Worm (Caenorhabditis elegans) whole organism, L3 larva: ENCODE data around the gene C50C3.1.

Experiments used
- R02D3.7 ChIP-seq: fragments of 150-350 bp; optimal IDR thresholded peaks from 2 replicates; lab custom pipeline; 2014; ENCODE audit warnings: missing biosample characterization, missing genetic modification characterization
- ZK546.5 ChIP-seq: sonication (generic microtip); optimal IDR thresholded peaks from 2 replicates; lab custom pipeline; 2017; ENCODE audit warnings: missing biosample characterization, missing genetic modification characterization
- ama-1 ChIP-seq: fragments of 150-350 bp; optimal IDR thresholded peaks from 2 replicates; lab custom pipeline; 2018
- ceh-16 ChIP-seq: sonication (generic microtip); optimal IDR thresholded peaks from 2 replicates; lab custom pipeline; 2017; ENCODE audit warnings: missing biosample characterization, missing genetic modification characterization
- ceh-28 ChIP-seq: fragments of 150-350 bp; optimal IDR thresholded peaks from 2 replicates; lab custom pipeline; 2014; ENCODE audit warnings: missing biosample characterization, missing genetic modification reagents, missing genetic modification characterization
- ceh-82 ChIP-seq: fragments of 150-350 bp; optimal IDR thresholded peaks from 2 replicates; lab custom pipeline; 2014; ENCODE audit warnings: missing biosample characterization, missing genetic modification characterization
- ceh-9 ChIP-seq: sonication (generic microtip); optimal IDR thresholded peaks from 2 replicates; lab custom pipeline; 2018; ENCODE audit warnings: missing biosample characterization, missing genetic modification characterization
- egl-27 ChIP-seq: sonication (generic microtip); optimal IDR thresholded peaks from 4 replicates; lab custom pipeline; 2017; ENCODE audit warnings: missing biosample characterization, missing genetic modification reagents, missing genetic modification characterization
- egl-5 ChIP-seq: fragments of 150-350 bp; optimal IDR thresholded peaks from 2 replicates; lab custom pipeline; 2017; ENCODE audit warnings: missing biosample characterization, missing genetic modification reagents, missing genetic modification characterization, inconsistent platforms
- elt-1 ChIP-seq: fragments of 150-350 bp; optimal IDR thresholded peaks from 2 replicates; lab custom pipeline; 2014; ENCODE audit warnings: missing biosample characterization, missing genetic modification characterization
- elt-2 ChIP-seq: sonication (generic microtip); optimal IDR thresholded peaks from 2 replicates; lab custom pipeline; 2016; ENCODE audit warnings: missing genetic modification reagents, mild to moderate bottlenecking, missing genetic modification characterization, missing compliant biosample characterization
- elt-3 ChIP-seq, 3 experiments: fragments of 150-350 bp in 1 of 3; sonication (generic microtip) in 2 of 3; optimal IDR thresholded peaks; 2 replicates in 2 of 3; 4 replicates in 1 of 3; lab custom pipeline; 2014 to 2017; ENCODE audit warnings: missing biosample characterization in 3 of 3, missing genetic modification characterization in 3 of 3
- fkh-10 ChIP-seq: sonication (generic microtip); optimal IDR thresholded peaks from 2 replicates; lab custom pipeline; 2017; ENCODE audit warnings: missing biosample characterization, missing genetic modification reagents, missing genetic modification characterization
- fkh-2 ChIP-seq: fragments of 150-350 bp; optimal IDR thresholded peaks from 2 replicates; lab custom pipeline; 2014; ENCODE audit warnings: missing biosample characterization, missing genetic modification reagents, missing genetic modification characterization
- hmg-11 ChIP-seq: sonication (generic microtip); optimal IDR thresholded peaks from 2 replicates; lab custom pipeline; 2016; ENCODE audit warnings: missing genetic modification characterization, missing compliant biosample characterization
- jun-1 ChIP-seq: fragments of 150-350 bp; optimal IDR thresholded peaks from 2 replicates; lab custom pipeline; 2014; ENCODE audit warnings: missing biosample characterization, missing genetic modification reagents, missing genetic modification characterization
- lin-15B ChIP-seq: fragments of 150-350 bp; optimal IDR thresholded peaks from 2 replicates; lab custom pipeline; 2014; ENCODE audit warnings: missing biosample characterization, missing genetic modification characterization
- lin-39 ChIP-seq: fragments of 150-350 bp; optimal IDR thresholded peaks from 2 replicates; lab custom pipeline; 2018; ENCODE audit warnings: missing biosample characterization, missing genetic modification reagents, missing genetic modification characterization
- lsy-12 ChIP-seq: sonication (generic microtip); optimal IDR thresholded peaks from 2 replicates; lab custom pipeline; 2016; ENCODE audit warnings: mild to moderate bottlenecking, missing genetic modification characterization, missing compliant biosample characterization
- mdl-1 ChIP-seq: fragments of 150-350 bp; optimal IDR thresholded peaks from 2 replicates; lab custom pipeline; 2014; ENCODE audit warnings: missing biosample characterization, missing genetic modification characterization
- mml-1 ChIP-seq: fragments of 150-350 bp; sonication (generic microtip); optimal IDR thresholded peaks from 3 replicates; lab custom pipeline; 2014; ENCODE audit warnings: missing biosample characterization, missing genetic modification characterization
- nfya-1 ChIP-seq: sonication (generic microtip); optimal IDR thresholded peaks from 2 replicates; lab custom pipeline; 2017; ENCODE audit warnings: missing genetic modification characterization, mild to moderate bottlenecking, missing compliant biosample characterization, antibody characterized with exemption, moderate library complexity; ENCODE audit not compliant: insufficient read depth
- nhr-11 ChIP-seq: fragments of 150-350 bp; optimal IDR thresholded peaks from 2 replicates; lab custom pipeline; 2014; ENCODE audit warnings: missing biosample characterization, missing genetic modification characterization
- nhr-12 ChIP-seq: fragments of 150-350 bp; optimal IDR thresholded peaks from 2 replicates; lab custom pipeline; 2014; ENCODE audit warnings: missing biosample characterization, missing genetic modification characterization
- nhr-237 ChIP-seq: fragments of 150-350 bp; optimal IDR thresholded peaks from 2 replicates; lab custom pipeline; 2014; ENCODE audit warnings: missing biosample characterization, missing genetic modification characterization
- nhr-25 ChIP-seq: sonication (generic microtip); optimal IDR thresholded peaks from 2 replicates; lab custom pipeline; 2017; ENCODE audit warnings: missing biosample characterization, missing genetic modification characterization
- nhr-43 ChIP-seq: sonication (generic microtip); optimal IDR thresholded peaks from 2 replicates; lab custom pipeline; 2016; ENCODE audit warnings: mild to moderate bottlenecking, missing genetic modification characterization, missing compliant biosample characterization; ENCODE audit not compliant: poor library complexity, severe bottlenecking
- nhr-67 ChIP-seq: fragments of 150-350 bp; optimal IDR thresholded peaks from 2 replicates; lab custom pipeline; 2014; ENCODE audit warnings: missing biosample characterization, missing genetic modification characterization
- nhr-76 ChIP-seq: fragments of 150-350 bp; sonication (generic microtip); optimal IDR thresholded peaks from 5 replicates; lab custom pipeline; 2014; ENCODE audit warnings: missing biosample characterization, missing genetic modification characterization
- pha-4 ChIP-seq: fragments of 150-350 bp; optimal IDR thresholded peaks from 2 replicates; lab custom pipeline; 2014; ENCODE audit warnings: missing biosample characterization, missing genetic modification reagents, missing genetic modification characterization
- pqm-1 ChIP-seq: fragments of 150-350 bp; optimal IDR thresholded peaks from 2 replicates; lab custom pipeline; 2017; ENCODE audit warnings: missing biosample characterization, missing genetic modification characterization, inconsistent platforms
- sea-2 ChIP-seq: fragments of 150-350 bp; sonication (generic microtip); optimal IDR thresholded peaks from 4 replicates; lab custom pipeline; 2014; ENCODE audit warnings: missing biosample characterization, missing genetic modification reagents, missing genetic modification characterization
- skn-1 ChIP-seq: fragments of 150-350 bp; optimal IDR thresholded peaks from 2 replicates; lab custom pipeline; 2014; ENCODE audit warnings: missing biosample characterization, missing genetic modification characterization
- snpc-4 ChIP-seq: fragments of 150-350 bp; optimal IDR thresholded peaks from 2 replicates; lab custom pipeline; 2014; ENCODE audit warnings: missing biosample characterization, missing genetic modification characterization
- tbx-2 ChIP-seq: sonication (generic microtip); optimal IDR thresholded peaks from 2 replicates; lab custom pipeline; 2016; ENCODE audit warnings: mild to moderate bottlenecking, missing genetic modification characterization, missing compliant biosample characterization
- unc-39 ChIP-seq: sonication (generic microtip); optimal IDR thresholded peaks from 4 replicates; lab custom pipeline; 2017; ENCODE audit warnings: missing biosample characterization, missing genetic modification characterization
- unc-62 ChIP-seq: fragments of 150-350 bp; sonication (generic microtip); optimal IDR thresholded peaks from 4 replicates; lab custom pipeline; 2014; ENCODE audit warnings: missing biosample characterization, missing genetic modification reagents, missing genetic modification characterization
- zag-1 ChIP-seq: fragments of 150-350 bp; optimal IDR thresholded peaks from 2 replicates; lab custom pipeline; 2014; ENCODE audit warnings: missing biosample characterization, missing genetic modification characterization
- ztf-11 ChIP-seq: fragments of 150-350 bp; optimal IDR thresholded peaks from 2 replicates; lab custom pipeline; 2014; ENCODE audit warnings: missing biosample characterization, missing genetic modification characterization
- ztf-4 ChIP-seq: fragments of 150-350 bp; optimal IDR thresholded peaks from 2 replicates; lab custom pipeline; 2014; ENCODE audit warnings: missing biosample characterization, missing genetic modification characterization

Gene C50C3.1

DNA sequence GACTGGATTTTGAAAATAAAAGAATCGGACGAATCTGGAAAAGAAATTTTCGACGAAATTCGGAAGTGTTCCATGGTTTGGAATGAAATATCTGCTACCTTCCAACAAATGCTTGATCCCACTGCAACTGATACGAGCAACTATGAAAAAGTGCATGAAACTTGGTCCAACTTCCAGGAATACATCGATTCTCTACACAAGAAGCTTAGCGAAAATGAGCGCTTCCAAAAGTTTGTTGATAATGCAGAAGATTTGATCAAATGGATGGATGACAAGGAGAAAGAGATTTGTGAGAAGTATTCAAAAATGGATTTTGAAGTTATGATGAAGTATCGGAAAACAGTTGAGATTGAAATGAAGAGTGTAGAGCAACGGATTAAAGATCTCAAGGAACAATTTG is 9.2 kb upstream of the C50C3.1 start:
- TF ChIP-seq lsy-12 (tag; lab: Kevin White, UChicago) (no peak), elt-2 (no peak), ceh-28 (tag; lab: Kevin White, UChicago) (no peak), elt-3 (tag; optimal IDR thresholded peaks at IDR 0.05; lab: Kevin White, UChicago) (no peak), lin-15B (no peak), sea-2 (GFP tag; lab: Kevin White, UChicago) (no peak), mdl-1 (tag; lab: Kevin White, UChicago) (no peak), lin-39 (tag; lab: Kevin White, UChicago) (no peak), ceh-9 (no peak), jun-1 (tag; lab: Kevin White, UChicago) (no peak), pha-4 (tag; lab: Kevin White, UChicago) (no peak), fkh-2 (no peak), ama-1 (lab: Kevin White, UChicago) (no peak)

ce11 chrIII:8185130-8185529 is 6.7 kb upstream of the C50C3.1 start:
- TF ChIP-seq ztf-4 (tag; lab: Kevin White, UChicago) (no peak), tbx-2 (no peak), elt-3 (tag; optimal IDR thresholded peaks at IDR 0.05; lab: Kevin White, UChicago) (no peak), skn-1 (tag; lab: Kevin White, UChicago) (no peak), nhr-11 (tag; lab: Kevin White, UChicago) (no peak), hmg-11 (tag; lab: Kevin White, UChicago) (no peak), unc-39 (tag; lab: Kevin White, UChicago) (no peak), ceh-82 (tag; lab: Kevin White, UChicago) (no peak), fkh-10 (no peak), nfya-1 (tag; lab: Kevin White, UChicago) (no peak), nhr-237 (no peak), lin-15B (no peak), R02D3.7 (tag; lab: Kevin White, UChicago) (no peak), ceh-28 (tag; lab: Kevin White, UChicago) (no peak), ceh-16 (tag; lab: Kevin White, UChicago) (no peak), zag-1 (tag; lab: Kevin White, UChicago) (no peak)

ce11 chrIII:8190505-8190904 is 1.3 kb upstream of the C50C3.1 start, which contains the start of gene C50C3.19:
Gene C50C3.19 (plus strand): TSS chrIII:8190805.
- TF ChIP-seq unc-62 (no peak), fkh-2 (no peak), nhr-76 (no peak), pqm-1 (no peak), egl-5 (no peak), elt-1 (tag; lab: Kevin White, UChicago) (no peak), nhr-237 (no peak), hmg-11 (tag; lab: Kevin White, UChicago) (no peak), ceh-28 (tag; lab: Kevin White, UChicago) (no peak), nhr-67 (tag; lab: Kevin White, UChicago) (no peak), ztf-11 (no peak)
- TF ChIP-seq, all 47 proteins: peak for 0

DNA sequence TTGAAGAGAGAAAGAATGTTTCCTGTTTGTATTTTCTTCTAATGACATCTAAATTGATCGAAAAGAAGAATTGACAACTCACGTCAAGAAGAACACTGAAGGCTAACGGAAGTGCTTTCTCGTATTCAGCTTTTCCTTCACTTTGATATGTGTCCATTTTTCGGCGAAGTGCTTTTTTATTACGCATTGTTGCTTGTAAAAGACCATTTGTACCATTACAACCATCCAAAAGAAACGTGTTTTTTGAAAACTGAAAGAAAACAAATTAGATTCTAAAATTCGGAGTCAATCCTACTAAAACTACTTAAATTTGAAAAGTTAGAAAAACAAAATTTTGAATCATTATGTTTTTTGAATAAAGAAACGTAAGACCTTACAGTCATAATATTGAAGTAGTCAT is 7.3 kb downstream of the C50C3.1 start:
- TF ChIP-seq nhr-43 (tag; lab: Kevin White, UChicago) (no peak), ceh-16 (tag; lab: Kevin White, UChicago) (no peak), mml-1 (tag; lab: Kevin White, UChicago) (no peak), ZK546.5 (tag; lab: Kevin White, UChicago) (no peak), egl-27 (tag; lab: Kevin White, UChicago) (no peak), unc-39 (tag; lab: Kevin White, UChicago) (no peak), lin-15B (no peak), skn-1 (tag; lab: Kevin White, UChicago) (no peak), snpc-4 (tag; lab: Kevin White, UChicago) (no peak), nhr-12 (no peak), nhr-76 (no peak), mdl-1 (tag; lab: Kevin White, UChicago) (no peak), nhr-25 (tag; lab: Kevin White, UChicago) (no peak), nhr-11 (tag; lab: Kevin White, UChicago) (no peak)
